Worm (Caenorhabditis elegans) whole organism, L4/young adult: ENCODE measurements around the gene F54D1.1.

Experiments used
- W03F9.2 ChIP-seq: fragments of 150-350 bp; optimal IDR thresholded peaks from 2 replicates; lab custom pipeline; 2014; ENCODE audit warnings: missing biosample characterization, missing genetic modification characterization
- dao-5 ChIP-seq: sonication (generic microtip); optimal IDR thresholded peaks from 2 replicates; lab custom pipeline; 2016; ENCODE audit warnings: missing genotype, missing genetic modification characterization, moderate library complexity, missing compliant biosample characterization

DNA sequence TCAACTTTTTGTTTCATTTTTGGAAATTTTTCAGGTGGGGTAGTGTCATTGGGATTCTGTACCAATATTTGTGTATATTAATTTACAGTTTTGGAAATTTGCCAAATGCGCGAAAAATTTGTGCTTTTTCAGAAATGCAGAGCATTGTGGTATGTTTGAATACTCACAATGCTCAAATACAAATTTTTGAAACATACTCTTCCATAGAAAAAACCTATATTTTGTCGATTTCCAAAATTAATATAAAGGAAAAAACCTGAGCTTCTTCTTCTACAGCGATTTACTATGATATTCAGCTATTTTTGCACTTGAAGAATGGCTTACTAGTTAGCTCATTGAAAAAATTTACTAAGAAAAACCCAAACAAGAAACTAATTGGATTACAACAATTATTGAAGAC is 48.7 kb upstream of the F54D1.1 start:
- TF ChIP-seq dao-5 (no peak), W03F9.2 (tag; lab: Kevin White, UChicago) (no peak)
